Worm (Caenorhabditis elegans) whole organism, L4/young adult: Measurements from ENCODE around the gene T26C5.4.
A peak's percentile ranks its signal among the peaks of the same experiment; 100 is the strongest.

Experiments
- W03F9.2 ChIP-seq: fragments of 150-350 bp; optimal IDR thresholded peaks from 2 replicates; lab custom pipeline; 2014; ENCODE audit warnings: missing biosample characterization, missing genetic modification characterization
- dao-5 ChIP-seq: sonication (generic microtip); optimal IDR thresholded peaks from 2 replicates; lab custom pipeline; 2016; ENCODE audit warnings: missing genotype, missing genetic modification characterization, moderate library complexity, missing compliant biosample characterization
- him-1 ChIP-seq: sonication (generic microtip); optimal IDR thresholded peaks from 2 replicates; lab custom pipeline; 2016; ENCODE audit warnings: missing genotype, missing genetic modification reagents, missing genetic modification characterization, missing compliant biosample characterization

Gene T26C5.4

DNA sequence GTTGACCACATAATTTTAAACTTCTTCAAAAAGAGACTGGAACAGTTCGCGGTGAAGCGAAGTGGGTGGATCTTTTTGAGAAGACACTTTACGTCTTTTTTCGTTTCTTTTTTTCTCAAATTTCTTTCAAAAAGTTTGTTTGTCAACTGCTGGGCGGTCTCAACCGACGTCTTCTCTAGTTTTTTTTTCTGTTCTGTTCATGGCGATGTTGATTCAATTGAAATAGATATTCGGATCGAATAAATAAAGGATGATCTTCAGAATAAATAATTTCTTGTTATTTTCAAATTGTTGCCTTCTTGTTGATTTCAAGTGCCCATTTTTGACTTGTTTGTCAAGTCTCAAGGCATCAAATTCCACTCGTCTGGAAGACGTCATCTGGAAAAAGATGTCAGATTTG lies at the start of gene T26C5.4:
Gene T26C5.4, minus strand, starts transcription at position 101 of the 400 bp plus-strand sequence.
- TF ChIP-seq him-1 = no peak
- no peak for TF ChIP-seq W03F9.2 (tag; lab: Kevin White, UChicago)
- TF ChIP-seq dao-5 (tag; lab: Kevin White, UChicago) = no peak

- TF ChIP-seq W03F9.2 (tag; lab: Kevin White, UChicago) (no peak), him-1 (no peak), dao-5 (tag; lab: Kevin White, UChicago) (no peak)
These were observed 49.4 kb upstream of the T26C5.4 start for ce11 chrII:9299679-9300078.

- TF ChIP-seq him-1 (no peak), W03F9.2 (tag; lab: Kevin White, UChicago) (no peak), dao-5 (tag; lab: Kevin White, UChicago) (no peak)
These were observed 45.4 kb upstream of the T26C5.4 start, which contains the start of gene C01G6.9 for ce11 chrII:9295678-9296077. Gene C01G6.9 (minus strand): TSS chrII:9295818.

- no peak for TF ChIP-seq dao-5 (tag; lab: Kevin White, UChicago)
- no peak for TF ChIP-seq him-1
- TF ChIP-seq W03F9.2 (tag; lab: Kevin White, UChicago) = no peak
These were observed 41.3 kb upstream of the T26C5.4 start, which contains the start of gene acs-7 for ce11 chrII:9291632-9292031. Gene acs-7 (plus strand): TSS chrII:9292017.

ce11 chrII:9289127-9289526 lies 38.8 kb upstream of the T26C5.4 start:
- TF ChIP-seq him-1 = no peak

DNA sequence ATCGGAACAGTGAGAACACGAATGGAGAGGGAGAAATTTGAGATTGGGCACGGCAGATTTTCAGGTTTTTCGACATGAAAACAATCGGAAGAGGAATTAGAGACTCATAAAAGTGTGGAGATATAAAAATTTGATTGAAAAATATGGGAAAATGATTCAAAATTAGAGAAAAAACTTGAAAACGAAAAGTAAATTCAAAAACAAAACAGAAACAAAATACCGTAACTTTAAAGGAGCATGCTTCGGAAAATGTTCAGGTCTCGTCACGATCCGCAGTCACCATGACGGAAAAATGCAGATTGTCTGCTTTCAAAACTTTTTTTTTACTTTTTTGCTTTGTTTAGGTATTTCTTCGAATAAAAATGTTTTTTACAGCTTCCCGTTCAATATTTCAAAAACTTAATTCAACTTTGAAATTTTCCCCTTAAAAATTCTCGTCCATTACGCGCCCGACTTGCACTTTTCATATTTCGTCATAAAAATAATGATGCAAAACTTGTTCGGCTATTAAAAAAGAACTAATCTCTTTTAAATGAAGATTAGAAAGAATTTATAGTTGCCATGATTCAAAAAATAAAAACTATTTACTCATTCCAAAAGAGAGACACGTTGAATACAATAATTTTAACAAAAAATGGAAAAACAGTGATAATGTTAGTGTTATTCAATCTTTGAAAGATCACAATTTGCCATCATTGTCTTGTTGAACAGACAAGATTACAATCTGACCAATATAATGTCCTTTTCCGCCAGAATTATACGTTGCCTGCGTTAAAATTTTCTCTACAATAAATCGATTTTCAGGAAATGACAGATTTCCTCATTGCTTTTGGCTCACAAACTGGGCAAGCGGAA lies 35.1 kb upstream of the T26C5.4 start, which contains the start of gene mtrr-1:
Gene mtrr-1, plus strand, starts transcription at position 805 of the 855 bp plus-strand sequence.
- no peak for TF ChIP-seq dao-5 (tag; lab: Kevin White, UChicago)
- TF ChIP-seq W03F9.2 (tag; lab: Kevin White, UChicago) = peak; percentile 25

ce11 chrII:9284358-9285170 lies 34.2 kb upstream of the T26C5.4 start:
- TF ChIP-seq him-1 (no peak), W03F9.2 (tag; lab: Kevin White, UChicago) (no peak), dao-5 (tag; lab: Kevin White, UChicago) (no peak)

- TF ChIP-seq W03F9.2 (tag; lab: Kevin White, UChicago) = peak; percentile 30
- TF ChIP-seq dao-5 (tag; lab: Kevin White, UChicago) = no peak
These were observed 33.5 kb upstream of the T26C5.4 start for ce11 chrII:9283668-9284357.

ce11 chrII:9282787-9283186 lies 32.5 kb upstream of the T26C5.4 start:
- TF ChIP-seq W03F9.2 (tag; lab: Kevin White, UChicago) (peak; percentile 53), him-1 (peak; percentile 72), dao-5 (tag; lab: Kevin White, UChicago) (peak; percentile 70)

ce11 chrII:9282065-9282464 lies 31.7 kb upstream of the T26C5.4 start:
- TF ChIP-seq dao-5 (tag; lab: Kevin White, UChicago) (no peak), W03F9.2 (tag; lab: Kevin White, UChicago) (no peak)

DNA sequence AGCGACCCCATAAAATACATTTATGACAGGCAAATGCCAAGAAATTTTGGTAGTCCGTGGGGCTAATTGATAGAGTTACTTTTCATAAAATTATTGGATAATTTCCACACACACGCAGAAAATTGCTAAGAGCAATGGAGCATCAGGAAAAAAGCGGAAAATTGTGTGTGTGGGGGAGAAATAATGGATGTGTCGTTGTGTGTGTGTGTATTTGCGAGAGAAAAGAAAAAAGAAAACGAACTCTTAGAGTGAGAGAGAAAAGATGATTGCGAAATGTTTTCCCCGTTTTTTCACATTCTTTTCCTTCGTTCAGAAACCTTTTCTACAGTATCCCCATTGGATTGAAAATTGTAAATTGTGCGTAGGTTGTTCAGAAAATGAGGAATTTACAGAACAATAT lies 31.3 kb upstream of the T26C5.4 start:
- no peak for TF ChIP-seq W03F9.2 (tag; lab: Kevin White, UChicago)
- TF ChIP-seq him-1 = no peak
- TF ChIP-seq dao-5 (tag; lab: Kevin White, UChicago) = no peak

DNA sequence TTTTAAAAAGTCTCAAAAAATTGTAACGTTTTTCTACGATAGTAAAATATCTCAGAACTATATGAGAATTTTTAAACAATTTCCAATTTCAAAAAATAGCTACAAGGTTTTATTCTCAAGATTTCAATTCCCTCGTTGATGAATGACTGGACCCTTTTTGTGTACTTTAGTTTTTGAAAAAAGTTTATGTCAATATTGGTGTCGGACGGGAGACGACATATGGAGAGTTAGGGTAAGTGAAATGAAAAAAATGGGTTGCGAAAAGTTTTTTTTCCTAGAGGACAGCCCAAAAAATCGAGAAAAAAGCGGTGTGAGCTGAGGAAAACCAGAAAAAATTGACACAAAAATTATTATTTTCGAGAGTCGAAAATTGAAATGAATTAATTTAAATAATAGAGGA lies 30.5 kb upstream of the T26C5.4 start:
- TF ChIP-seq him-1 (no peak), dao-5 (tag; lab: Kevin White, UChicago) (no peak), W03F9.2 (tag; lab: Kevin White, UChicago) (no peak)

- TF ChIP-seq dao-5 (tag; lab: Kevin White, UChicago) = no peak
- no peak for TF ChIP-seq him-1
- no peak for TF ChIP-seq W03F9.2 (tag; lab: Kevin White, UChicago)
These were observed 29.9 kb upstream of the T26C5.4 start, which contains the start of gene gldi-3 for ce11 chrII:9280048-9280772. Gene gldi-3 (minus strand): TSS chrII:9280098.
